Worm (Caenorhabditis elegans): ENCODE data around the gene ZK1055.4.

The ZK1055.4 gene

DNA sequence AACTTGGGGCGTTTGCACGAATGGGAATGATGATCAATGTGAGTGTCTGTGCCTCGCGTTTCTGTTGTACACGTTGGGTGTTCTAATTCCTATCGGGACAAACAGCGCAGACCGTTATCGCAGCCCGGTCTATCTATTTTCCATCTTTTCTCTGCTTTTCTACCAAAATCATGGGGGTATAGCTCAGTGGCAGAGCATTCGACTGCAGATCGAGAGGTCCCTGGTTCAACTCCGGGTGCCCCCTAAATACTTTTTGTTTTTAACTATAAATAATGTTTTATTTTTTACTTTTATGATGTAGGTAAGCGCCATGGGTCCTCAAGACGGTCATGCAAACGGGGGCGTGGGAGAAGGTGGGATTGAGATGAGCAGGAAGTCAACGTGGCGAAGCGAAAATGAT, 22.3 kb upstream of the ZK1055.4 start (continued):
- TF ChIP-seq F33H1.4 (GFP tag; IDR thresholded peaks at IDR 0.05), result peak; percentile 43; the same call in 1 of the 2 replicates
- TF ChIP-seq cebp-1 (GFP tag; IDR thresholded peaks at IDR 0.05), result 0 out of 2 replicates have a peak, but pooled peaks have one; percentile 45
- no peak for TF ChIP-seq cebp-1 (tag; optimal IDR thresholded peaks at IDR 0.05)
- peak; percentile 24 for TF ChIP-seq ztf-26 (tag; optimal IDR thresholded peaks at IDR 0.05)
- TF ChIP-seq athp-1 (tag; optimal IDR thresholded peaks at IDR 0.05), result peak; percentile 74
- TF ChIP-seq ztf-18 (tag; optimal IDR thresholded peaks at IDR 0.05), result peak; percentile 67
- TF ChIP-seq T07F8.4 (tag; optimal IDR thresholded peaks at IDR 0.05), result peak; percentile 69
- TF ChIP-seq let-526 (GFP tag; IDR thresholded peaks at IDR 0.05), result no peak
- TF ChIP-seq mxl-1 (tag; optimal IDR thresholded peaks at IDR 0.05), result peak; percentile 52
- no peak for TF ChIP-seq hlh-26 (GFP tag; conservative IDR thresholded peaks at IDR 0.05)
- peak; percentile 25; the same call in 1 of the 2 replicates for TF ChIP-seq B0019.2 (GFP tag; conservative IDR thresholded peaks at IDR 0.05)
- peak; percentile 49; the same call in 1 of the 2 replicates for TF ChIP-seq ceh-100 (GFP tag; IDR thresholded peaks at IDR 0.05)
- peak; percentile 69 to 81 for TF ChIP-seq rec-8 (tag; optimal IDR thresholded peaks at IDR 0.05)
- peak; percentile 43 for TF ChIP-seq lsl-1 (GFP tag; optimal IDR thresholded peaks at IDR 0.05)
- TF ChIP-seq F39B2.1 (GFP tag; IDR thresholded peaks at IDR 0.05), result no peak
- peak; percentile 10 to 16 for TF ChIP-seq let-607 (tag; optimal IDR thresholded peaks at IDR 0.05)
- peak; percentile 55 for TF ChIP-seq madf-10 (tag; optimal IDR thresholded peaks at IDR 0.05)
- no peak for TF ChIP-seq hlh-12 (tag; optimal IDR thresholded peaks at IDR 0.05)
- peak; percentile 49 for TF ChIP-seq somi-1 (GFP tag; optimal IDR thresholded peaks at IDR 0.05)
- peak; percentile 86 for TF ChIP-seq rpc-1 (optimal IDR thresholded peaks at IDR 0.05)
- TF ChIP-seq rpc-1 (tag; optimal IDR thresholded peaks at IDR 0.05), result peak; percentile 92
- TF ChIP-seq B0336.3 (GFP tag; IDR thresholded peaks at IDR 0.05), result no peak
- peak; percentile 40 for TF ChIP-seq snpc-3.4 (tag; optimal IDR thresholded peaks at IDR 0.05)
- TF ChIP-seq B0261.1 (tag; optimal IDR thresholded peaks at IDR 0.05), result peak; percentile 77
- no peak for TF ChIP-seq lag-1 (GFP tag; IDR thresholded peaks at IDR 0.05)
- TF ChIP-seq B0035.1 (tag; optimal IDR thresholded peaks at IDR 0.05), result peak; percentile 31
- peak; percentile 31 for TF ChIP-seq snpc-1.1 (tag; optimal IDR thresholded peaks at IDR 0.05; ENCODE audit: insufficient read depth)
- TF ChIP-seq T26A5.8 (tag; optimal IDR thresholded peaks at IDR 0.05), result peak; percentile 45
- peak; percentile 60 for TF ChIP-seq ets-4 (GFP tag; optimal IDR thresholded peaks at IDR 0.05)
- peak; percentile 45 for TF ChIP-seq madf-8 (GFP tag; conservative IDR thresholded peaks at IDR 0.05)
- peak; percentile 85 for TF ChIP-seq egl-44 (GFP tag; IDR thresholded peaks at IDR 0.05)
- TF ChIP-seq hsf-1 (GFP tag; IDR thresholded peaks at IDR 0.05), result 0 out of 2 replicates have a peak, but pooled peaks have one; percentile 24
- TF ChIP-seq Y56A3A.18 (GFP tag; IDR thresholded peaks at IDR 0.05), result 0 out of 2 replicates have a peak, but pooled peaks have one; percentile 24
- peak; percentile 70 for TF ChIP-seq fkh-3 (tag; optimal IDR thresholded peaks at IDR 0.05)
- peak; percentile 39 for TF ChIP-seq mes-4 (tag; optimal IDR thresholded peaks at IDR 0.05)
- TF ChIP-seq attf-6 (GFP tag; IDR thresholded peaks at IDR 0.05), result no peak
- TF ChIP-seq nfyb-1 (GFP tag; IDR thresholded peaks at IDR 0.05), result no peak
- TF ChIP-seq ama-1 (optimal IDR thresholded peaks at IDR 0.05), result no peak
- peak; percentile 56 to 87 for TF ChIP-seq ama-1 (GFP tag; optimal IDR thresholded peaks at IDR 0.05)
- peak; percentile 69; the same call in 1 of the 2 replicates for TF ChIP-seq D2030.7 (GFP tag; IDR thresholded peaks at IDR 0.05)
- peak; percentile 66 for TF ChIP-seq F57A8.1 (GFP tag; optimal IDR thresholded peaks at IDR 0.05)
- peak; percentile 76 for TF ChIP-seq attf-5 (GFP tag; optimal IDR thresholded peaks at IDR 0.05)
- peak; percentile 87 for TF ChIP-seq tbp1 (GFP tag; optimal IDR thresholded peaks at IDR 0.05)
- peak; percentile 41 for TF ChIP-seq ZK185.1 (tag; optimal IDR thresholded peaks at IDR 0.05; ENCODE audit: poor library complexity, severe bottlenecking)
- TF ChIP-seq sptf-2 (GFP tag; optimal IDR thresholded peaks at IDR 0.05), result peak; percentile 90
- TF ChIP-seq ekl-4 (GFP tag; IDR thresholded peaks at IDR 0.05), result peak; percentile 64
- TF ChIP-seq cebp-2 (GFP tag; IDR thresholded peaks at IDR 0.05), result 0 out of 2 replicates have a peak, but pooled peaks have one; percentile 42
- peak; percentile 89 for TF ChIP-seq nhr-90 (tag; optimal IDR thresholded peaks at IDR 0.05)
- TF ChIP-seq pbrm-1 (GFP tag; IDR thresholded peaks at IDR 0.05), result no peak

Measured in whole organism, young adult.